In the genomic region with DNA sequence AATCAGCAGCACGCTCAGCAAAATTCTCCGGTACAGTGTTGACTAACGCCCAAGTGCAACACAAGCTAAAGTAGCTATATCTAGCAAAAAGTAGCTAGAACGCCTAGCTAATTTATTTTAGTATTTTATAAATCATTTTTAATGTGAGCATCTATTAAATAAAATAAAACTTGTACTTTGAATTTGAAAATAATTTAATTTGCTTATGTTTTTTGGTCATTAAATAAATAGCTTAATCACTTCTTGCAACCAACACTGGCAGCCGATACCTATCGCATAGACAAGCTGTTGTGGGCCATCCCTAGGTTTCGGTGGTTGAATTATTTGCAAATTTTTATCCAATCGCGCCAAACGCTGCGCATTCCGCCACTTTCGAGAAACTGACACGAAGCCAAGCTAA, we compare ENCODE assay signal across 1 fruit fly cellular context.
TF ChIP-seq lines count a peak whose summit lies in the region.

TSS of gene Polr2J (minus strand) at position 49 of the 400 bp plus-strand sequence.
TSS of gene CG15141 (plus strand) at position 284 of the 400 bp plus-strand sequence.

TF ChIP-seq in whole organism, embryonic, 481 proteins besides CTCF, POLR2A, EP300 and RAD21 (continued from another document and continues in another):
- TF ChIP-seq bsh (GFP tag; optimal IDR thresholded peaks at IDR 0.05; lab: Kevin White, UChicago): peak in 1 of 2 experiments; percentile 82
- TF ChIP-seq CG18599 (GFP tag; optimal IDR thresholded peaks at IDR 0.05; lab: Kevin White, UChicago): peak; percentile 85
- TF ChIP-seq CG17359 (tag; optimal IDR thresholded peaks at IDR 0.05; lab: Kevin White, UChicago): peak; percentile 75
- peak; percentile 64; the same call in 1 of the 2 replicates for TF ChIP-seq stc (GFP tag; IDR thresholded peaks at IDR 0.05; lab: Robert Waterston, UW)
- TF ChIP-seq CG17186 (GFP tag; optimal IDR thresholded peaks at IDR 0.05; lab: Kevin White, UChicago): peak; percentile 63
- TF ChIP-seq CG11085 (GFP tag; IDR thresholded peaks at IDR 0.05; lab: Robert Waterston, UW): peak; percentile 81
- peak; percentile 91 for TF ChIP-seq ssp (GFP tag; IDR thresholded peaks at IDR 0.05; lab: Robert Waterston, UW)
- TF ChIP-seq MBD-R2 (GFP tag; IDR thresholded peaks at IDR 0.05; lab: Robert Waterston, UW): peak; percentile 96
- TF ChIP-seq Taf1 (GFP tag; IDR thresholded peaks at IDR 0.05; lab: Robert Waterston, UW): peak; percentile 74
- TF ChIP-seq mam (GFP tag; optimal IDR thresholded peaks at IDR 0.05; lab: Kevin White, UChicago): peak; percentile 80
- peak; percentile 81; the same call in 2 of the 3 replicates for TF ChIP-seq C15 (GFP tag; IDR thresholded peaks at IDR 0.05; lab: Robert Waterston, UW)
- TF ChIP-seq B-H2 (GFP tag; optimal IDR thresholded peaks at IDR 0.05; lab: Kevin White, UChicago): peak; percentile 79
- TF ChIP-seq ham (GFP tag; IDR thresholded peaks at IDR 0.05; lab: Robert Waterston, UW): peak; percentile 33; the same call in 1 of the 2 replicates
- peak; percentile 77 for TF ChIP-seq CG30431 (GFP tag; optimal IDR thresholded peaks at IDR 0.05; lab: Kevin White, UChicago)
- TF ChIP-seq CG3065 (GFP tag; optimal IDR thresholded peaks at IDR 0.05; lab: Kevin White, UChicago): peak; percentile 44
- peak; percentile 87 for TF ChIP-seq Dad (GFP tag; optimal IDR thresholded peaks at IDR 0.05; lab: Kevin White, UChicago)
- no peak for TF ChIP-seq CG7745 (tag; optimal IDR thresholded peaks at IDR 0.05; lab: Kevin White, UChicago)
- peak; percentile 44 for TF ChIP-seq btn (GFP tag; optimal IDR thresholded peaks at IDR 0.05; lab: Kevin White, UChicago)
- no peak for TF ChIP-seq Hmr (GFP tag; optimal IDR thresholded peaks at IDR 0.05; lab: Kevin White, UChicago)
- no peak for TF ChIP-seq CG17912 (GFP tag; optimal IDR thresholded peaks at IDR 0.05; lab: Kevin White, UChicago)
- TF ChIP-seq CG13424 (tag; optimal IDR thresholded peaks at IDR 0.05; lab: Kevin White, UChicago): peak; percentile 89
- TF ChIP-seq CG12104 (GFP tag; optimal IDR thresholded peaks at IDR 0.05; lab: Kevin White, UChicago): peak; percentile 56
- peak; percentile 81 for TF ChIP-seq Sox100B (GFP tag; optimal IDR thresholded peaks at IDR 0.05; lab: Kevin White, UChicago)
- peak; percentile 87 for TF ChIP-seq CG15696 (tag; optimal IDR thresholded peaks at IDR 0.05; lab: Kevin White, UChicago)
- peak; percentile 79 for TF ChIP-seq HLH4C (GFP tag; IDR thresholded peaks at IDR 0.05; lab: Robert Waterston, UW; ENCODE audit: partially characterized antibody)
- peak; percentile 90 for TF ChIP-seq sisA (GFP tag; IDR thresholded peaks at IDR 0.05; lab: Robert Waterston, UW)
- TF ChIP-seq CG12659 (GFP tag; optimal IDR thresholded peaks at IDR 0.05; lab: Kevin White, UChicago): peak; percentile 90
- TF ChIP-seq CG7372 (GFP tag; IDR thresholded peaks at IDR 0.05; lab: Robert Waterston, UW): peak; percentile 88
- TF ChIP-seq Dip2 (GFP tag; IDR thresholded peaks at IDR 0.05; lab: Robert Waterston, UW): no peak
- peak; percentile 59 for TF ChIP-seq CrebB (tag; optimal IDR thresholded peaks at IDR 0.05; lab: Kevin White, UChicago)
- peak; percentile 88 for TF ChIP-seq pho (GFP tag; optimal IDR thresholded peaks at IDR 0.05; lab: Kevin White, UChicago)
- TF ChIP-seq Blimp-1 (GFP tag; optimal IDR thresholded peaks at IDR 0.05; lab: Kevin White, UChicago): peak; percentile 78
- TF ChIP-seq Six4 (GFP tag; optimal IDR thresholded peaks at IDR 0.05; lab: Kevin White, UChicago): peak; percentile 63
- TF ChIP-seq fu2 (GFP tag; optimal IDR thresholded peaks at IDR 0.05; lab: Kevin White, UChicago): peak; percentile 82
- TF ChIP-seq slbo (GFP tag; IDR thresholded peaks at IDR 0.05; lab: Robert Waterston, UW): peak; percentile 94
- peak; percentile 98 for TF ChIP-seq Ets65A (GFP tag; lab: Kevin White, UChicago)
- TF ChIP-seq Dref (GFP tag; IDR thresholded peaks at IDR 0.05; lab: Robert Waterston, UW): no peak
- TF ChIP-seq unpg (GFP tag; optimal IDR thresholded peaks at IDR 0.05; lab: Kevin White, UChicago): peak; percentile 88
- peak; percentile 82 for TF ChIP-seq inv (GFP tag; IDR thresholded peaks at IDR 0.05; lab: Robert Waterston, UW; ENCODE audit: partially characterized antibody)
- TF ChIP-seq E2f2 (GFP tag; IDR thresholded peaks at IDR 0.05; lab: Robert Waterston, UW): peak; percentile 72
- no peak for TF ChIP-seq twi (tag; optimal IDR thresholded peaks at IDR 0.05; lab: Kevin White, UChicago)
- TF ChIP-seq rib (GFP tag; IDR thresholded peaks at IDR 0.05; lab: Robert Waterston, UW): peak; percentile 80
- no peak for TF ChIP-seq CG12769 (tag; optimal IDR thresholded peaks at IDR 0.05; lab: Kevin White, UChicago)
- no peak for TF ChIP-seq usp (GFP tag; optimal IDR thresholded peaks at IDR 0.05; lab: Kevin White, UChicago)
- no peak; the same call in 1 of the 3 replicates for TF ChIP-seq CG17361 (GFP tag; IDR thresholded peaks at IDR 0.05; lab: Robert Waterston, UW)
- TF ChIP-seq Gug (GFP tag; IDR thresholded peaks at IDR 0.05; lab: Robert Waterston, UW): peak; percentile 83; the same call in 3 of the 4 replicates
- peak; percentile 83 for TF ChIP-seq CG30020 (tag; optimal IDR thresholded peaks at IDR 0.05; lab: Kevin White, UChicago)
- TF ChIP-seq sens (GFP tag; lab: Kevin White, UChicago): no peak
- TF ChIP-seq gsb-n (tag; optimal IDR thresholded peaks at IDR 0.05; lab: Kevin White, UChicago): no peak
- peak; percentile 78 for TF ChIP-seq CG13624 (GFP tag; optimal IDR thresholded peaks at IDR 0.05; lab: Kevin White, UChicago)
- TF ChIP-seq CG3281 (GFP tag; optimal IDR thresholded peaks at IDR 0.05; lab: Kevin White, UChicago): peak; percentile 81
- peak; percentile 89 for TF ChIP-seq HmgZ (tag; optimal IDR thresholded peaks at IDR 0.05; lab: Kevin White, UChicago)
- peak; percentile 85 for TF ChIP-seq Sry-δ (GFP tag; optimal IDR thresholded peaks at IDR 0.05; lab: Kevin White, UChicago)
- TF ChIP-seq ap (GFP tag; IDR thresholded peaks at IDR 0.05; lab: Robert Waterston, UW): peak; percentile 76; the same call in 1 of the 2 replicates
- TF ChIP-seq HmgD (GFP tag; optimal IDR thresholded peaks at IDR 0.05; lab: Kevin White, UChicago): no peak
- TF ChIP-seq CG2129 (GFP tag; IDR thresholded peaks at IDR 0.05; lab: Robert Waterston, UW; ENCODE audit: partially characterized antibody): peak; percentile 86
- peak; percentile 60; the same call in 1 of the 2 replicates for TF ChIP-seq ro (GFP tag; IDR thresholded peaks at IDR 0.05; lab: Robert Waterston, UW)
- no peak for TF ChIP-seq Dfd (GFP tag; optimal IDR thresholded peaks at IDR 0.05; lab: Kevin White, UChicago)
- TF ChIP-seq zfh1 (GFP tag; IDR thresholded peaks at IDR 0.05; lab: Robert Waterston, UW): peak; percentile 84
- TF ChIP-seq CG12155 (GFP tag; optimal IDR thresholded peaks at IDR 0.05; lab: Kevin White, UChicago): peak; percentile 85
- TF ChIP-seq Neu2 (GFP tag; optimal IDR thresholded peaks at IDR 0.05; lab: Kevin White, UChicago; ENCODE audit: borderline replicate concordance): no peak
- peak; percentile 52; the same call in 1 of the 2 replicates for TF ChIP-seq CG10959 (GFP tag; IDR thresholded peaks at IDR 0.05; lab: Robert Waterston, UW)
- TF ChIP-seq jigr1 (GFP tag; IDR thresholded peaks at IDR 0.05; lab: Robert Waterston, UW): peak; percentile 81
- no peak for TF ChIP-seq run (tag; optimal IDR thresholded peaks at IDR 0.05; lab: Kevin White, UChicago)
- peak; percentile 82 for TF ChIP-seq wdn (GFP tag; IDR thresholded peaks at IDR 0.05; lab: Robert Waterston, UW)
- TF ChIP-seq Mrtf (GFP tag; IDR thresholded peaks at IDR 0.05; lab: Robert Waterston, UW): peak; percentile 54; the same call in 1 of the 3 replicates
- TF ChIP-seq toy (GFP tag; IDR thresholded peaks at IDR 0.05; lab: Robert Waterston, UW): no peak
- peak; percentile 61 for TF ChIP-seq maf-S (GFP tag; optimal IDR thresholded peaks at IDR 0.05; lab: Kevin White, UChicago)
- peak; percentile 50 for TF ChIP-seq tx (GFP tag; optimal IDR thresholded peaks at IDR 0.05; lab: Kevin White, UChicago)
- TF ChIP-seq CG10267 (tag; optimal IDR thresholded peaks at IDR 0.05; lab: Kevin White, UChicago): peak; percentile 99
- peak; percentile 82 for TF ChIP-seq esg (GFP tag; conservative IDR thresholded peaks at IDR 0.05; lab: Robert Waterston, UW)
- no peak for TF ChIP-seq nom (GFP tag; optimal IDR thresholded peaks at IDR 0.05; lab: Kevin White, UChicago)
- TF ChIP-seq Eip74EF (GFP tag; optimal IDR thresholded peaks at IDR 0.05; lab: Kevin White, UChicago): no peak
- TF ChIP-seq lab (GFP tag; optimal IDR thresholded peaks at IDR 0.05; lab: Kevin White, UChicago): peak; percentile 86
- peak; percentile 81 for TF ChIP-seq CG4730 (GFP tag; IDR thresholded peaks at IDR 0.05; lab: Robert Waterston, UW)
- TF ChIP-seq sna (GFP tag; IDR thresholded peaks at IDR 0.05; lab: Robert Waterston, UW; ENCODE audit: partially characterized antibody): peak; percentile 84
- TF ChIP-seq Camta (GFP tag; optimal IDR thresholded peaks at IDR 0.05; lab: Kevin White, UChicago): peak; percentile 59
- peak; percentile 79 for TF ChIP-seq CG7357 (GFP tag; IDR thresholded peaks at IDR 0.05; lab: Robert Waterston, UW)
- TF ChIP-seq wor (GFP tag; IDR thresholded peaks at IDR 0.05; lab: Robert Waterston, UW): peak; percentile 80
- peak; percentile 81 for TF ChIP-seq Fer3 (tag; optimal IDR thresholded peaks at IDR 0.05; lab: Kevin White, UChicago)
- TF ChIP-seq Meics (GFP tag; optimal IDR thresholded peaks at IDR 0.05; lab: Kevin White, UChicago): peak; percentile 78
- peak; percentile 79 for TF ChIP-seq ase (GFP tag; IDR thresholded peaks at IDR 0.05; lab: Robert Waterston, UW)
- TF ChIP-seq her (GFP tag; optimal IDR thresholded peaks at IDR 0.05; lab: Kevin White, UChicago): no peak
- peak; percentile 83 for TF ChIP-seq E2f1 (GFP tag; IDR thresholded peaks at IDR 0.05; lab: Robert Waterston, UW)
- peak; percentile 70 for TF ChIP-seq chm (GFP tag; IDR thresholded peaks at IDR 0.05; lab: Robert Waterston, UW)
- TF ChIP-seq CG1233 (GFP tag; optimal IDR thresholded peaks at IDR 0.05; lab: Kevin White, UChicago): peak; percentile 80
- TF ChIP-seq Sin3A (optimal IDR thresholded peaks at IDR 0.05; lab: Kevin White, UChicago): peak; percentile 94
- peak; percentile 85 for TF ChIP-seq tin (GFP tag; optimal IDR thresholded peaks at IDR 0.05; lab: Kevin White, UChicago)
- TF ChIP-seq Gsc (GFP tag; IDR thresholded peaks at IDR 0.05; lab: Robert Waterston, UW): peak; percentile 68
- peak; percentile 83 for TF ChIP-seq Doc3 (GFP tag; IDR thresholded peaks at IDR 0.05; lab: Robert Waterston, UW; ENCODE audit: partially characterized antibody)
- peak; percentile 84 for TF ChIP-seq HLH3B (GFP tag; IDR thresholded peaks at IDR 0.05; lab: Robert Waterston, UW)
- no peak for TF ChIP-seq MTF-1 (GFP tag; optimal IDR thresholded peaks at IDR 0.05; lab: Kevin White, UChicago; ENCODE audit: borderline replicate concordance)
- peak; percentile 82 for TF ChIP-seq slou (GFP tag; optimal IDR thresholded peaks at IDR 0.05; lab: Kevin White, UChicago)
- TF ChIP-seq CG7963 (GFP tag; IDR thresholded peaks at IDR 0.05; lab: Robert Waterston, UW; ENCODE audit: partially characterized antibody): peak; percentile 54; the same call in 1 of the 3 replicates
- no peak for TF ChIP-seq CG31441 (GFP tag; IDR thresholded peaks at IDR 0.05; lab: Robert Waterston, UW)
- TF ChIP-seq sug (tag; optimal IDR thresholded peaks at IDR 0.05; lab: Kevin White, UChicago): peak; percentile 88
- no peak for TF ChIP-seq gcm (GFP tag; optimal IDR thresholded peaks at IDR 0.05; lab: Kevin White, UChicago)
- 0 out of 3 replicates have a peak, but pooled peaks have one; percentile 9 for TF ChIP-seq gce (GFP tag; IDR thresholded peaks at IDR 0.05; lab: Robert Waterston, UW)
- no peak for TF ChIP-seq dimm (GFP tag; IDR thresholded peaks at IDR 0.05; lab: Robert Waterston, UW)
- TF ChIP-seq ken (GFP tag; IDR thresholded peaks at IDR 0.05; lab: Robert Waterston, UW): peak; percentile 91
- no peak for TF ChIP-seq repo (GFP tag; optimal IDR thresholded peaks at IDR 0.05; lab: Kevin White, UChicago)
- peak; percentile 81 for TF ChIP-seq fd96Cb (tag; optimal IDR thresholded peaks at IDR 0.05; lab: Kevin White, UChicago)
- TF ChIP-seq grau (tag; optimal IDR thresholded peaks at IDR 0.05; lab: Kevin White, UChicago): peak; percentile 88
- TF ChIP-seq zen (tag; optimal IDR thresholded peaks at IDR 0.05; lab: Kevin White, UChicago): peak; percentile 94
- peak; percentile 87 for TF ChIP-seq PHDP (tag; optimal IDR thresholded peaks at IDR 0.05; lab: Kevin White, UChicago)
- TF ChIP-seq CG30403 (GFP tag; optimal IDR thresholded peaks at IDR 0.05; lab: Kevin White, UChicago): peak; percentile 94
- no peak for TF ChIP-seq CG18262 (tag; optimal IDR thresholded peaks at IDR 0.05; lab: Kevin White, UChicago)
- TF ChIP-seq CG15479 (GFP tag; optimal IDR thresholded peaks at IDR 0.05; lab: Kevin White, UChicago): peak; percentile 14
- TF ChIP-seq CG4707 (GFP tag; optimal IDR thresholded peaks at IDR 0.05; lab: Kevin White, UChicago): no peak
- peak; percentile 86 for TF ChIP-seq CG14014 (GFP tag; IDR thresholded peaks at IDR 0.05; lab: Robert Waterston, UW)
- no peak for TF ChIP-seq dati (GFP tag; IDR thresholded peaks at IDR 0.05; lab: Robert Waterston, UW)
- TF ChIP-seq CG34224 (GFP tag; IDR thresholded peaks at IDR 0.05; lab: Robert Waterston, UW; ENCODE audit: partially characterized antibody): peak; percentile 83
- peak; percentile 76 for TF ChIP-seq CG34376 (GFP tag; optimal IDR thresholded peaks at IDR 0.05; lab: Kevin White, UChicago)
- peak; percentile 48 for TF ChIP-seq CG8281 (tag; optimal IDR thresholded peaks at IDR 0.05; lab: Kevin White, UChicago)
- TF ChIP-seq CG16863 (GFP tag; optimal IDR thresholded peaks at IDR 0.05; lab: Kevin White, UChicago): peak; percentile 78
- TF ChIP-seq CG9215 (GFP tag; IDR thresholded peaks at IDR 0.05; lab: Robert Waterston, UW): peak; percentile 88
- TF ChIP-seq otp (GFP tag; IDR thresholded peaks at IDR 0.05; lab: Robert Waterston, UW): peak; percentile 75; the same call in 2 of the 3 replicates
- TF ChIP-seq CG15514 (GFP tag; optimal IDR thresholded peaks at IDR 0.05; lab: Kevin White, UChicago): peak; percentile 78
- peak; percentile 85 for TF ChIP-seq HLH54F (GFP tag; optimal IDR thresholded peaks at IDR 0.05; lab: Kevin White, UChicago)
- TF ChIP-seq Lim3 (GFP tag; IDR thresholded peaks at IDR 0.05; lab: Robert Waterston, UW): peak; percentile 56; the same call in 1 of the 2 replicates
- no peak for TF ChIP-seq Lpt (GFP tag; optimal IDR thresholded peaks at IDR 0.05; lab: Kevin White, UChicago)
- TF ChIP-seq CG11560 (tag; IDR thresholded peaks at IDR 0.05; lab: Robert Waterston, UW): no peak
- TF ChIP-seq CG2202 (tag; optimal IDR thresholded peaks at IDR 0.05; lab: Kevin White, UChicago): peak; percentile 65
- peak; percentile 94 for TF ChIP-seq Scr (GFP tag; IDR thresholded peaks at IDR 0.05; lab: Robert Waterston, UW; ENCODE audit: partially characterized antibody)
